Worm (Caenorhabditis elegans): ENCODE measurements around the gene srh-239.
A peak's percentile ranks its signal among the peaks of the same experiment; 100 is the strongest.

The srh-239 gene

DNA sequence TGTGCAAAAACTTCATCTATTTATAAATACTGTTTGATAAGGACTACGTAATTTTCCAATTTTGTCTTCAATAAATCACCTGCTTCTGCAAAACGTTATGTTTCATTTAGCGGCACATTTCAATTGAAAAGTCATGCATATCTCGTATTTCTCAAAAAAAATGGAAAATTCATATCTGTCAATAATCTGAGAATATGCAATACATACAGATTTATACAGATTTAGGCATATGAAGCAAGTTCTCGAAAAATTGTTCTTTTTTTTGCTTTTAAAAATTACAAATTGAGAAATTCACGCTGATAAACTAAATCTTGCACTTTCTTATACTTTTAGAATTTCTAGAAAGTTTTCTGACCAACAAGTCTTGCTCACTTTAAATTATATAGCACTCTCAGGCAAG, 1.3 kb upstream of the srh-239 start, which contains the start of gene T26H5.11:
Gene T26H5.11 (minus strand): TSS at position 101 of the 400 bp plus-strand sequence.
- TF ChIP-seq hlh-8 (tag; optimal IDR thresholded peaks at IDR 0.05) = no peak
- no peak for TF ChIP-seq eyg-1 (tag; optimal IDR thresholded peaks at IDR 0.05)
- TF ChIP-seq gmeb-2 (tag; optimal IDR thresholded peaks at IDR 0.05) = no peak
- TF ChIP-seq lin-11 (tag; optimal IDR thresholded peaks at IDR 0.05) = no peak
- no peak for TF ChIP-seq npax-4 (tag; optimal IDR thresholded peaks at IDR 0.05)

DNA sequence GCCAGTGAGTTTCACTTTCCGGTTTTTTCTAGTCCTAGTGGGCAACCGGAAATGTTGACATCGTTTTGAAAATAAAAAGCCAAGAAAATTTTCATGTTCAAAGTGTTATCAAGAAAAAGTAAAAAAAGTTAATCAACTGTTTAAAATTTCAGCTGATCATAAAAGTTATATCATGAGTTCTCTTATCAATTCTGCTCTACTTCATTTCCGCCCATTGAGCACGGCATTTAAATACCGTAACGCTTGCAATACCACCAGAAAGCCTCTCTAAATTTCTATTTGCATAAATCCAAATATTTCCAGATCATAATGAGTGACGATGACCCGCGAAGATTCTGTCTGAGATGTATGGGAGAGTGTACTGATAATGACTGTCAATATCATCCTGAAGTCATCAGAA, 922 bp upstream of the srh-239 start, which contains the start of gene T26H5.9:
Gene T26H5.9 (plus strand): TSS at position 302 of the 400 bp plus-strand sequence.
- TF ChIP-seq ceh-31 (tag; optimal IDR thresholded peaks at IDR 0.05) (no peak), ceh-18 (tag; optimal IDR thresholded peaks at IDR 0.05) (no peak), ztf-16 (tag; optimal IDR thresholded peaks at IDR 0.05) (no peak), odd-2 (tag; optimal IDR thresholded peaks at IDR 0.05) (no peak), unc-86 (tag; optimal IDR thresholded peaks at IDR 0.05) (no peak), unc-55 (GFP tag; optimal IDR thresholded peaks at IDR 0.05) (no peak), Y22D7AL.16 (tag; optimal IDR thresholded peaks at IDR 0.05) (no peak), ceh-30 (tag; optimal IDR thresholded peaks at IDR 0.05) (no peak), ceh-6 (GFP tag; optimal IDR thresholded peaks at IDR 0.05) (no peak), unc-3 (GFP tag; conservative IDR thresholded peaks at IDR 0.05) (no peak), unc-3 (tag; optimal IDR thresholded peaks at IDR 0.05) (no peak), ceh-48 (tag; optimal IDR thresholded peaks at IDR 0.05) (no peak), ama-1 (optimal IDR thresholded peaks at IDR 0.05) (no peak), fkh-10 (GFP tag; optimal IDR thresholded peaks at IDR 0.05) (no peak), nhr-232 (tag; optimal IDR thresholded peaks at IDR 0.05) (no peak), ceh-2 (tag; optimal IDR thresholded peaks at IDR 0.05) (no peak)

DNA sequence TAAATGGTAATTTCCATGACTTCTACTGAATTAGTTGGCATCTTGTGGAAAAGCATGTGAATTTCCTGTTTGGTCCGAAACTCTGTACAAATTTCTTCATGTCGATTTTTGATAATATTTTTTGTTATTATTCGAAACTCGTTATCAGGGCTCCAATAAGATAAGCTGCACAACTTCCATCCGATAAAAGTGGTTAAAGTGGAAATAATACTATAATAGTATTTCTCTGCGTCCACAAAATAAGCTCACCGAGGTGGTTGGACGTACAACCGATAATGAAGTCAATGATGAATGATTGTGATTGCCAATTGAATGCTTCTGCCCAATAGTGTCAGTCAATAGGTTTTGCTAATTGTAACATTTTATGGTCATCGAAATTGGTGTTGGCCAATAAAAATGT, 2.9 kb downstream of the srh-239 start, which contains the start of gene T26H5.4:
Gene T26H5.4 (minus strand): TSS at position 294 of the 400 bp plus-strand sequence.
- TF ChIP-seq ceh-34 (tag; optimal IDR thresholded peaks at IDR 0.05) = no peak
- no peak for TF ChIP-seq T23F11.4 (GFP tag; optimal IDR thresholded peaks at IDR 0.05)
- peak; percentile 57 for TF ChIP-seq elt-2 (tag; optimal IDR thresholded peaks at IDR 0.05)

- TF ChIP-seq lim-6 (tag; optimal IDR thresholded peaks at IDR 0.05) (no peak), unc-42 (tag; optimal IDR thresholded peaks at IDR 0.05) (no peak)
These were observed 3.3 kb downstream of the srh-239 start, which contains the start of gene T26H5.14 for ce11 chrV:15448865-15449264. Gene T26H5.14, plus strand, starts transcription at chrV:15449165.

- TF ChIP-seq elt-4 (tag; optimal IDR thresholded peaks at IDR 0.05) (no peak), ceh-24 (tag; optimal IDR thresholded peaks at IDR 0.05) (no peak), nhr-11 (tag; optimal IDR thresholded peaks at IDR 0.05) (no peak), tbx-7 (tag; optimal IDR thresholded peaks at IDR 0.05) (no peak), C08G9.2 (tag; optimal IDR thresholded peaks at IDR 0.05) (no peak)
These were observed 5.9 kb downstream of the srh-239 start, which contains the start of gene srw-33 for ce11 chrV:15451421-15451820. Gene srw-33, minus strand, starts transcription at chrV:15451521.

DNA sequence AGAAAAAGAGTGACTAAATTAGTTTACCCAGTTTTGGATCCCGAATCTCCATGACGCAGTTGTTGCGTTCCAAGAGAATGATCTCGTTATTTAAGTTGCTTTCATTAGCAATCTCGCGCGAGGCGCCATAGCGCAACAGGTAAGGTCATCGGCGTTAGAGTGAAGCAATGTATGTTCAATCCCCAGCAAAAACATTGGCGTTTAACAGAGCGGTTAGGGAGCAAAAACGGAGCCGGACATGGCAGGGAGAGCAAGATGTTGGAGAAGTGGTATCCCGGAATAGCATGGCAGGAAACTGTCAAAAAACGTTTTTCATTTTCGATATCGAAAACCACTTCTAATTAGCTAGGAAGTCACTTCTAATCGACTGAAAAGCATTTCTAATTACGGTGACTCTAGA, 8.8 kb downstream of the srh-239 start:
- no peak for TF ChIP-seq pha-4 (tag; optimal IDR thresholded peaks at IDR 0.05)
- TF ChIP-seq ceh-22 (tag; optimal IDR thresholded peaks at IDR 0.05) = no peak

DNA sequence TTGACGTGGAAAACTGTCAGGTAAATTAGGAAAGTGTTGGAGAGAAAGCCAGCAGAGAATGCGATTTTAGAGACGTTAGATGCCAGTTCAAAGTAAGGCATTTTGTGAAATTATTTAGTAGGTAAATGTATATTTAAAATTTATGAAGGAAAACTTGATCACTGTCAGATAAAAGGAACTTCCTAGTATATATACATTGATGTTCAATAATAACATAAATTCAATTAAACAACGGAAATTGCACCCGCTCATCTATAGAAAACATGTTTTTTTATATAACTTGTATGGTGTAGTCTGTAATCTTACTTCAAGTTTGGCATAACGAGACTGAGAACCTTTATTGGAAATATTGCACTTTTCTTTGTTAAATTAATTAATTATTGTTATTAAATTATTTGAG, 13.6 kb downstream of the srh-239 start, which contains the start of gene str-71:
Gene str-71 (minus strand): TSS at position 101 of the 400 bp plus-strand sequence.
- TF ChIP-seq zip-5 (tag; optimal IDR thresholded peaks at IDR 0.05) = no peak
- TF ChIP-seq hlh-30 (tag; optimal IDR thresholded peaks at IDR 0.05; ENCODE audit: insufficient read depth) = no peak
- TF ChIP-seq ceh-48 (tag; optimal IDR thresholded peaks at IDR 0.05) = no peak
- no peak for TF ChIP-seq ref-2 (tag; optimal IDR thresholded peaks at IDR 0.05)

Data from whole organism, late embryonic.